Worm (Caenorhabditis elegans): ENCODE data around the gene ins-22.

ins-22 gene

DNA sequence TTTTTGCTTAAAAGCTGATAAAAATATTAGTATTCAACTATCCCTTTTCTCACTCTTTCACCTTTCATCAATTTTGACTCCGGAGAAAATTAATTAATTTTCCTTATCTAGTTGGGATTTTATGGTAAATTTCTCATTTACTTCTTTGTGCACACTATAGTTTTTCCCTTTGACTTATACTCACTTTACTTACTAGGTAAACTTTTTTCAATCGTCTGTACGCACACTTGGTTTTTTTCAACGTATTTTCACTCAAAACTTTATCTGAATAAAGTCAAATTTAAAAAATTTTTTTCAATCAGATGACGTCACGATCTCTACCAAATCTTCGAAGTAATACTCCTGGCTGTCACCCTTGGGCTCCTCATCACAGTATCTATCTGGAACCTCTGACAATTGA is 14.0 kb upstream of the ins-22 start, which contains the start of gene C05B5.16:
TSS of gene C05B5.16 (plus strand) at position 301 of the 400 bp plus-strand sequence.
- TF ChIP-seq ceh-82 (tag; optimal IDR thresholded peaks at IDR 0.05) (no peak), mml-1 (tag; optimal IDR thresholded peaks at IDR 0.05) (no peak), aly-2 (tag; optimal IDR thresholded peaks at IDR 0.05) (no peak), snpc-4 (tag; optimal IDR thresholded peaks at IDR 0.05) (no peak), lin-39 (tag; optimal IDR thresholded peaks at IDR 0.05) (no peak), nhr-67 (tag; optimal IDR thresholded peaks at IDR 0.05) (no peak), unc-62 (GFP tag; optimal IDR thresholded peaks at IDR 0.05) (no peak), ceh-9 (tag; optimal IDR thresholded peaks at IDR 0.05) (no peak), lsy-12 (tag; optimal IDR thresholded peaks at IDR 0.05) (no peak), elt-1 (tag; optimal IDR thresholded peaks at IDR 0.05) (no peak), nhr-28 (tag; optimal IDR thresholded peaks at IDR 0.05) (no peak), nhr-25 (tag; optimal IDR thresholded peaks at IDR 0.05) (no peak), mdl-1 (tag; optimal IDR thresholded peaks at IDR 0.05) (no peak), nhr-77 (tag; optimal IDR thresholded peaks at IDR 0.05) (no peak), ceh-28 (tag; optimal IDR thresholded peaks at IDR 0.05) (no peak), ztf-11 (tag; optimal IDR thresholded peaks at IDR 0.05) (no peak), egl-5 (tag; optimal IDR thresholded peaks at IDR 0.05) (no peak)

DNA sequence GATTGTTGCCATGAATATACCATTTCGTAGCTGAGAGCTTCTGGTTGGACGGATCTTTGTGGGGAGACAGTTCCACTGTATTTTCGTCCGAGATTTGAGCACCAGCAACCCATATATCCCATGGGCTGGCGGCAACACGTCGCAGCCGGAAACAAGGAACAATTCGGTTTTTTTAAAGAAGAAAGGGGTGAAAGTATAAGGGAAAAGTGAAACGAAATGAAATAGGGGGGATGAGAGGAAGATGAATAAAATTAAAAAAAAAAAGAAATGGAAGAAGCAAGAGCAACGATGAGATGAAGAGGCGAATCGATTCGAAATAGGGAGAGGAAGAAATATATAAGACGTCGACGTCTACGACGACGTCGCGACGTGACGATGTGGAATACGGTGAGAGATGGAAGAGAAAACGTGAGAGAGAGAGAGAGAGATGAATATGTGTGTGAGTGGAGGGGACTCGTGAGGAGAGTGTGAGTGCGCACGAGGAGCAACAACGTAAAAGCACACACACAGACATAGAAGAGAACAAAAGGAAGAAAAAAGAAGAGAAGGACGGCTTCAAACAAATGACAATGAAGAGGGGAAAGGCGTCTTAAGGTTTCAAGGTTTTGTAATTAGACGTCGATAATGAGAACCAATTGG is 9.6 kb upstream of the ins-22 start, which contains the start of gene rgs-1:
TSS of gene rgs-1 (minus strand) at position 146 of the 639 bp plus-strand sequence.
- TF ChIP-seq fkh-2 (tag; optimal IDR thresholded peaks at IDR 0.05), result no peak
- no peak for TF ChIP-seq nhr-12 (tag; optimal IDR thresholded peaks at IDR 0.05)
- no peak for TF ChIP-seq ZK546.5 (tag; optimal IDR thresholded peaks at IDR 0.05)
- TF ChIP-seq sea-2 (GFP tag; optimal IDR thresholded peaks at IDR 0.05), result no peak
- TF ChIP-seq egl-5 (tag; optimal IDR thresholded peaks at IDR 0.05), result no peak
- no peak for TF ChIP-seq unc-39 (tag; optimal IDR thresholded peaks at IDR 0.05)
- no peak for TF ChIP-seq eor-1 (tag; optimal IDR thresholded peaks at IDR 0.05)
- no peak for TF ChIP-seq mdl-1 (tag; optimal IDR thresholded peaks at IDR 0.05)
- TF ChIP-seq nhr-77 (tag; optimal IDR thresholded peaks at IDR 0.05), result no peak
- no peak for TF ChIP-seq nhr-237 (tag; optimal IDR thresholded peaks at IDR 0.05)
- peak; percentile 28 for TF ChIP-seq lin-15B (tag; optimal IDR thresholded peaks at IDR 0.05)
- peak; percentile 79 for TF ChIP-seq hmg-11 (tag; optimal IDR thresholded peaks at IDR 0.05)
- no peak for TF ChIP-seq daf-12 (tag; optimal IDR thresholded peaks at IDR 0.05)
- TF ChIP-seq fkh-10 (GFP tag; optimal IDR thresholded peaks at IDR 0.05), result peak; percentile 86
- no peak for TF ChIP-seq egl-27 (tag; optimal IDR thresholded peaks at IDR 0.05)
- TF ChIP-seq elt-2 (tag; optimal IDR thresholded peaks at IDR 0.05), result no peak
- TF ChIP-seq pha-4 (tag; optimal IDR thresholded peaks at IDR 0.05), result peak; percentile 5
- TF ChIP-seq nfya-1 (tag; optimal IDR thresholded peaks at IDR 0.05; ENCODE audit: insufficient read depth), result peak; percentile 77
- peak; percentile 21 for TF ChIP-seq skn-1 (tag; optimal IDR thresholded peaks at IDR 0.05)
- TF ChIP-seq nhr-25 (tag; optimal IDR thresholded peaks at IDR 0.05), result no peak
- TF ChIP-seq zag-1 (tag; optimal IDR thresholded peaks at IDR 0.05), result no peak
- TF ChIP-seq tbx-2 (tag; optimal IDR thresholded peaks at IDR 0.05), result no peak
- no peak for TF ChIP-seq nhr-28 (tag; optimal IDR thresholded peaks at IDR 0.05)
- peak; percentile 25 for TF ChIP-seq snpc-4 (tag; optimal IDR thresholded peaks at IDR 0.05)
- TF ChIP-seq jun-1 (tag; optimal IDR thresholded peaks at IDR 0.05), result no peak
- no peak for TF ChIP-seq lsy-12 (tag; optimal IDR thresholded peaks at IDR 0.05)
- no peak for TF ChIP-seq ceh-82 (tag; optimal IDR thresholded peaks at IDR 0.05)
- TF ChIP-seq aly-2 (tag; optimal IDR thresholded peaks at IDR 0.05), result no peak

DNA sequence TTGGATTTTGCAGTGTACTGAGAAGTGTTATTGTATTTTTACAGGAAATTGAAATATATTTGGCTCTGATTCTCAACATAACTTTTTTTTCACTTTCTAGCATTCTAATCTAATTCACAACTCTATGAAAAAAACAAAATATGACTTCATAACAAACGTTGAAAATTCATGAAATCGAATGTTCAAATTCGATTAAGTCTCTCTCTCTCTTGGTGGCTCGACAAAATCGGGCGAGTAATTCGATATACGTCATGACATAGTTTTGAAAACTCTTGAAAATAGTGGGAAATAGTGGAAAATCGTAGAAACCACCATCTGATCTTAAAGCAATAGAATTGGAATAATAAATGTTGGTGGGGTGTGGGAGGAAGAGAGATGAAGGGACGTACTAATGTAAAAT is 8.1 kb upstream of the ins-22 start:
- TF ChIP-seq nhr-77 (tag; optimal IDR thresholded peaks at IDR 0.05) (no peak), ama-1 (optimal IDR thresholded peaks at IDR 0.05) (no peak), ZK546.5 (tag; optimal IDR thresholded peaks at IDR 0.05) (no peak)

DNA sequence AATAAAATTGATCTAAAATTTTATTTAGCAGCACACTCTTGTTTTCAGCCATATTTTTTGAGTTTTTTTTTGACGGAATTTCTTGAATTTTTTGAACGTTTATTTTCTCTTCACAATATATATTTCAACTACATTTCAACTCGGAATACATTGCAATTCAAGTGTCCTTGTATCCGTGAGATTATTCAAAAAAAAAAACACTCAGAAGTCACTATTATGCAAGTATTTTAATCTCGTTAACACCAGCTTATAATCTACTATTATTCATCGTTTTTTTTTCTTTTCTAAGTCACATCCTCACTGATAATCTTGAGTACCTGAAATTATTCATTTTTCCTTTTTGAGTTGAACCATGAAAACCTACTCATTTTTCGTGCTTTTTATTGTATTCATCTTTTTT is 2.6 kb upstream of the ins-22 start, which contains the start of gene ins-21:
TSS of gene ins-21 (plus strand) at position 301 of the 400 bp plus-strand sequence.
- TF ChIP-seq nhr-67 (tag; optimal IDR thresholded peaks at IDR 0.05), result no peak
- TF ChIP-seq mdl-1 (tag; optimal IDR thresholded peaks at IDR 0.05), result no peak
- TF ChIP-seq ceh-16 (tag; optimal IDR thresholded peaks at IDR 0.05), result no peak
- no peak for TF ChIP-seq elt-3 (tag; optimal IDR thresholded peaks at IDR 0.05)
- TF ChIP-seq nhr-23 (tag; optimal IDR thresholded peaks at IDR 0.05), result no peak
- TF ChIP-seq lin-15B (tag; optimal IDR thresholded peaks at IDR 0.05), result no peak
